Worm (Caenorhabditis elegans): ENCODE measurements around the gene Y50E8A.6.

DNA sequence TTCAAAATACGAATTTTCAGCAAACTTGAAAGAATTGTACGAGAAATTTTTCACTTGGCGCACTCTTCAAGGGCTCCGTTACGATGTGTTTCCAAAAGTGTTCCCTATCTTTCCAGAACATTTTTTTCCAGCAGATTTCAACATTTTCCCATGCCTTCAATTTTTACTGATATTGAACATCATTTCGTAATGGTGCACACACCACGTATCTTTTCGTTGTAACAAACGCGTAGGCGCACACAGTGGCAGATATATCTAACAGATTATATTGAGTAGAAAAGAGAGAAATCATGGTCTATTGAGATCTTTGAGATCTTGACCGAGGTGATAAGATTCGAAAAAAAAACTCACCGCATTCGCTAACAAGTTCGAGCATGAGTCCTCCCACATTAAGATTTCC is 45.4 kb downstream of the Y50E8A.6 start:
- no peak for TF ChIP-seq ekl-4 (GFP tag; IDR thresholded peaks at IDR 0.05)
- TF ChIP-seq nhr-90 (tag; optimal IDR thresholded peaks at IDR 0.05): no peak
- no peak for TF ChIP-seq K12H6.12 (tag; optimal IDR thresholded peaks at IDR 0.05)
- no peak for TF ChIP-seq zfh-2 (GFP tag; conservative IDR thresholded peaks at IDR 0.05)
- TF ChIP-seq pha-4 (tag; optimal IDR thresholded peaks at IDR 0.05): no peak
- no peak for TF ChIP-seq dox-1 (GFP tag; IDR thresholded peaks at IDR 0.05)
- no peak for TF ChIP-seq efl-1 (GFP tag; optimal IDR thresholded peaks at IDR 0.05)
- no peak for TF ChIP-seq sea-2 (GFP tag; IDR thresholded peaks at IDR 0.05)

Measured in whole organism, young adult.